Worm (Caenorhabditis elegans): ENCODE data around the gene Y62H9A.8.

DNA sequence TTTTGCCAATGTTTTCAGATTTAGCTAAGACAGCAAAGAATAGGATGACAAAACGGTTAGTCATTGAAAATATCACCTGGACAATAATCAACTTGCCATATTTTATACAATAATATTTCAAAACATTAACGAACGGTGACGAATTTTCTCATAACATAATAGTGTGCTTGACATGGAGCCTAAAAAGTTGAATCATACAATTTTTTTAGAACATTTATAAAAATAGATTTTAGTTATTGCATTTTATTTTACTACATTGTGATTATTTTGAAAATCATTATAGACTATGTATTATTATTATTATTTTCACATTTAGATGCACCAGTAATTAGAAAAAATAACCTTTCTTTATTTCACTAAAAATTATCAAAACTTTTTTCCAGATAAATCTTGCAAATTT lies 43.6 kb downstream of the Y62H9A.8 start, which contains the start of gene F54F7.9:
- TF ChIP-seq ceh-48 (tag; optimal IDR thresholded peaks at IDR 0.05) (no peak), unc-55 (GFP tag; optimal IDR thresholded peaks at IDR 0.05) (no peak), ama-1 (optimal IDR thresholded peaks at IDR 0.05) (no peak), nhr-11 (tag; optimal IDR thresholded peaks at IDR 0.05) (no peak)

All from whole organism, late embryonic.